Worm (Caenorhabditis elegans): ENCODE data around the gene gln-6.

Gene gln-6

DNA sequence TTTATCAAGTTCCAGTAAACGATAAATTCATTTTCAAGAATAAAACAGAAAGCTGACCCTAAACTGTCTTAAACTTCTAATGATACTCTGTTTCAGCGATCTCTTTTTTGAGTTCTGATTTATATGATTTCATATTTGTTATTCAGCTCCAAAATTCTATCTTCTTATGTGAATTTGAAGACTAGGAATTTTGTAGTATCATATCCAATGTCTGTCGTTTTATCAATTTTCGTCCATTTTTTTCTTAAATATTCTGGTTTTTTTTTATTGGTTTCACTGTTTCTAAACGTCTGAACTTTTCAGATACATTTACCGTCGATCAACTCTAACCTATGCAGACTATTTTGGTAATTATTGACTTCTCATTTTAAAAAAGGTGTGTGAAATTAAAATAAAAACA lies 15.8 kb downstream of the gln-6 start, which contains the start of the genes nhr-138 and C28D4.18:
nhr-138 (plus strand) TSS at position 304 of the 400 bp plus-strand sequence.
C28D4.18 (plus strand) TSS at position 333 of the 400 bp plus-strand sequence.
- TF ChIP-seq flt-1 (GFP tag; IDR thresholded peaks at IDR 0.05) = no peak
- no peak for TF ChIP-seq tab-1 (GFP tag; IDR thresholded peaks at IDR 0.05)
- no peak for TF ChIP-seq ztf-29 (GFP tag; IDR thresholded peaks at IDR 0.05)
- no peak for TF ChIP-seq cog-1 (tag; optimal IDR thresholded peaks at IDR 0.05)
- no peak for TF ChIP-seq med-1 (GFP tag; optimal IDR thresholded peaks at IDR 0.05; ENCODE audit: insufficient read depth)
- TF ChIP-seq klf-2 (GFP tag; conservative IDR thresholded peaks at IDR 0.05) = no peak
- TF ChIP-seq ztf-23 (GFP tag; IDR thresholded peaks at IDR 0.05) = no peak
- TF ChIP-seq ref-1 (GFP tag; conservative IDR thresholded peaks at IDR 0.05) = no peak
- TF ChIP-seq T22C8.4 (GFP tag; IDR thresholded peaks at IDR 0.05) = no peak

DNA sequence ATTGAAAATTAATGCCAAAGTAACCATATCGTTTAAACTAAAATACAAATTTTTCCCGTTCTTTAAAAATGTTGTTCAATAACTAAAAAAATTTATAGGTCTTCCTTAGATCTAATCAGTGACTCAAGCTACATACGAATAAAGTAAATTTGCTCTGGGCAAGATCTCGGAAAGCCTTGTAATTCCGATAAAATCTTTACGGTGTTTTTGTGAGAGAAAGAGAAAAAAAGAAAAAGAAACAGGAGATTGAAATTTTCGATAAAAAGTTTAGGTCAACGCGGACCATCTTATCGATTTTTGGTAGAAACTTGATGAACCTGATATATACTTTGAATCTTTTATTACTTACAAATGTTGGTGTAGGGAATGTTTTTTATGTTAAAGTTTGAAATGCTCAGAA lies 17.5 kb downstream of the gln-6 start:
- TF ChIP-seq ztf-23 (GFP tag; IDR thresholded peaks at IDR 0.05) (no peak), med-1 (GFP tag; optimal IDR thresholded peaks at IDR 0.05; ENCODE audit: insufficient read depth) (no peak), klf-2 (GFP tag; conservative IDR thresholded peaks at IDR 0.05) (no peak), cog-1 (tag; optimal IDR thresholded peaks at IDR 0.05) (no peak), flt-1 (GFP tag; IDR thresholded peaks at IDR 0.05) (no peak), tab-1 (GFP tag; IDR thresholded peaks at IDR 0.05) (no peak), T22C8.4 (GFP tag; IDR thresholded peaks at IDR 0.05) (no peak), ref-1 (GFP tag; conservative IDR thresholded peaks at IDR 0.05) (no peak), ztf-29 (GFP tag; IDR thresholded peaks at IDR 0.05) (no peak)

DNA sequence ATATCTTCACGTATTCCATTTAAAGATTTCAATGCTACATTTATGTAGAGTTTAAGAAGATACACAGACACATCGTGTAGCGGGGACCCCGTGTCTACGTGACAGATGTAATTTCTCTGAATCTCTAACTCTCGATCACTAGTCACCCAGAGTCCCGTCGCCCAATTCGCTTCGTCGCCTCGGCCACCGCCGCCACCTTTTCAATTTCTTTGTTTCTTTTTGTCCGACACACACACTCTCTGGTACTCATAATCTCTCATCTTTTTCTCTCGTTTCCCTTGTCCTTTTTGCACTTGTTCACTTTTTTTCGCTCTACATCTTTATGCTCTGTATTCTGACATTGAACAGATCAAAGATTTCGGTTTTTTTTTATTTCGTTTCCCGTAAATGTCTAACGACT lies 22.3 kb downstream of the gln-6 start:
- TF ChIP-seq cog-1 (tag; optimal IDR thresholded peaks at IDR 0.05) (peak; percentile 9), ref-1 (GFP tag; conservative IDR thresholded peaks at IDR 0.05) (no peak)

DNA sequence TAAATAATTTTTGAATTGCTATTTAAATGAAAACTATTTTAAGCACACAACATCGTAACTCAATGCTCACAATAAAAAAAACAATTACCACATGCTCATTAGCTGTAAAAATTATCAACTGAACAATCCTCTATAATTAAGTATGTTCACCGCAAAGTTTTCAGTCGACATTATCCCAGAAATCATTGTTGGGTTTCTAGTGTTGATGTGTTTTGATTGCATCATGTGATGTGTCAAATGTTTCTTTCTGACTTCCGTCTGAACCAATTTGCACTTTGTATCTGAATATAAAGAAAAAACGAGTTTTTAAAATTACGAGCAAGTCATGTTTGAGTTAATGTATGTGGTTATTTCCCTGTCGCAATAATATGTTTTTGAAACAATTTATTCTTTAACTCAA lies 22.9 kb downstream of the gln-6 start:
- TF ChIP-seq T22C8.4 (GFP tag; IDR thresholded peaks at IDR 0.05) = no peak
- no peak for TF ChIP-seq flt-1 (GFP tag; IDR thresholded peaks at IDR 0.05)
- TF ChIP-seq cog-1 (tag; optimal IDR thresholded peaks at IDR 0.05) = no peak
- no peak for TF ChIP-seq klf-2 (GFP tag; conservative IDR thresholded peaks at IDR 0.05)
- no peak for TF ChIP-seq ztf-23 (GFP tag; IDR thresholded peaks at IDR 0.05)
- no peak for TF ChIP-seq tab-1 (GFP tag; IDR thresholded peaks at IDR 0.05)
- no peak for TF ChIP-seq med-1 (GFP tag; optimal IDR thresholded peaks at IDR 0.05; ENCODE audit: insufficient read depth)
- no peak for TF ChIP-seq ztf-29 (GFP tag; IDR thresholded peaks at IDR 0.05)
- TF ChIP-seq ref-1 (GFP tag; conservative IDR thresholded peaks at IDR 0.05) = no peak

DNA sequence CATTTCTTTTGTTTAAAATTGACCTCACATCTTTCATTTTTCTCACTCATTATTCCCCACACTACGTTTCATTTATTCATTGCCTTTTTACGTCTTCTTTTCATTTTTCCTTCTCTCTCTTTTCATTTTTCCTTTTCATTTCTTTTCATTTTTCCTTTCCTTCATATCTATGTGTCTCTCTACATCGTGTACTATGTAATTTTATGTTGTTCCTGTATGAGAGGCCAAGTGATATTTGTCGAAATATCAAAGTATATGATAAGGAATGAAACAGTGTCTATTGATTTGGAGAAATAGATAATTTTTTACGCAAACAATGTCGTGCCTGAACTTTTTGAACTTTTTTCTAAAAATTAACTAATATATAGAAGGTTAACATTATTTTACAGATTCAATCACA lies 24.2 kb downstream of the gln-6 start:
- TF ChIP-seq tab-1 (GFP tag; IDR thresholded peaks at IDR 0.05) = no peak
- no peak for TF ChIP-seq ztf-23 (GFP tag; IDR thresholded peaks at IDR 0.05)
- no peak for TF ChIP-seq ztf-29 (GFP tag; IDR thresholded peaks at IDR 0.05)
- no peak for TF ChIP-seq flt-1 (GFP tag; IDR thresholded peaks at IDR 0.05)
- no peak for TF ChIP-seq med-1 (GFP tag; optimal IDR thresholded peaks at IDR 0.05; ENCODE audit: insufficient read depth)
- no peak for TF ChIP-seq cog-1 (tag; optimal IDR thresholded peaks at IDR 0.05)
- TF ChIP-seq ref-1 (GFP tag; conservative IDR thresholded peaks at IDR 0.05) = no peak
- no peak for TF ChIP-seq klf-2 (GFP tag; conservative IDR thresholded peaks at IDR 0.05)
- no peak for TF ChIP-seq T22C8.4 (GFP tag; IDR thresholded peaks at IDR 0.05)

DNA sequence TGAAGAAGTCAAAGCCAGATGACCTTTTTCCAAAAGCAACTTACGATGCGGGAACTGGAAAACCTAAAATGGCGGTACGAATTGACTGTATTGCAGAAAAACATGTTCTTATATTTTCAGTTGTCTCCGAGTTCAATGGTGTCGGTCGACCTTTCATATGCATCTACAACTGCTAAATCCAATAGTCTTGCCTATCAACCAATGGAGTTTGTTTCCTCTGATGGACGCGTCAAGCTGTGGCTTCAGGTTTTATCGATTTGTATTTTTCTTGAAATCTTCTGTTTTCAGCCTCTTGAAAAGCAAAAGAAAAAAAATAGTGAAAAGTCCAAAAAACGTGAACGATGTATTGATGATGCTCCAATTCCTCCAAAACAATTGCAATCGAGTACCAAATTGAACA lies 26.4 kb downstream of the gln-6 start:
- no peak for TF ChIP-seq T22C8.4 (GFP tag; IDR thresholded peaks at IDR 0.05)
- TF ChIP-seq med-1 (GFP tag; optimal IDR thresholded peaks at IDR 0.05; ENCODE audit: insufficient read depth) = no peak

DNA sequence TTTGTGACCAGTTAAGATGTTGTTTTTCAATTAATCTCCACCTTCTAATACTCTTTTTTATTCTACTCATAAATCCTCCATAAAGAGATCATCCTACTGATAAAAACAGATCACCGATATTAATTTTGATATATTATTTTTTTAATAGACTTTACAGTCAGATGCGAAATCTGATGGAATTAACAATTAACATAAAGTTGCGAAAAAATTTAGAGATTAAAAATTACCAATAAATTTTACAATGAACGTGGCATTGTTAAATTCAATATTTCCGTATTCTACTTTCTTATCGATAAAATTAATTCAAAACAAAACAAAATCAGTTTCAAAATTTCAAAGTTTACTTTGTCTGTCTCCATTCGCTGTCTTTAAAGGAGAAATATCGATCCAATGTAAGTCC lies 27.9 kb downstream of the gln-6 start, which contains the start of gene K01H12.4:
K01H12.4 (plus strand) TSS at position 301 of the 400 bp plus-strand sequence.
- TF ChIP-seq T22C8.4 (GFP tag; IDR thresholded peaks at IDR 0.05) (no peak), klf-2 (GFP tag; conservative IDR thresholded peaks at IDR 0.05) (no peak), flt-1 (GFP tag; IDR thresholded peaks at IDR 0.05) (no peak), ztf-29 (GFP tag; IDR thresholded peaks at IDR 0.05) (no peak)

DNA sequence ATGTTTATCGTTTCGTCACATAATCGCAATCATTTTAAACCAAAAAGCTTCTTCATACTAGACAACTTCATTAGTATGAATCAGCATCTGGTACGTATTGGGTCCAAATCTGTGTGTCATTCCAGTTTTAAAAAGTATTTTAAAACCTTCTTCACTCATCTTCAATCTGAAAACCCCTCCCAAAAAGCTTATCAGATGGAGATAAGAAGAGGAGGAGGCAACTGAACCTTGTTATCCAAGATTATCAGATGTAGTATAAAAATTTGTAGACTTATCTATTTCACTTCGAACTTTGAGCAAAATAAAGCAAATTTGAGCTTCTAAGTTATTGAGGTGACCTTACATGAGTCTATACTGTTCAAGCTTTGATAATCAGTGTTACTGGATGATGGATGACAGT lies 30.8 kb downstream of the gln-6 start, which contains the start of gene nhr-38:
nhr-38 (plus strand) TSS at position 301 of the 400 bp plus-strand sequence.
- no peak for TF ChIP-seq ztf-23 (GFP tag; IDR thresholded peaks at IDR 0.05)
- TF ChIP-seq ztf-29 (GFP tag; IDR thresholded peaks at IDR 0.05) = no peak
- no peak for TF ChIP-seq cog-1 (tag; optimal IDR thresholded peaks at IDR 0.05)
- TF ChIP-seq flt-1 (GFP tag; IDR thresholded peaks at IDR 0.05) = no peak
- TF ChIP-seq ref-1 (GFP tag; conservative IDR thresholded peaks at IDR 0.05) = no peak
- TF ChIP-seq T22C8.4 (GFP tag; IDR thresholded peaks at IDR 0.05) = no peak
- TF ChIP-seq med-1 (GFP tag; optimal IDR thresholded peaks at IDR 0.05; ENCODE audit: insufficient read depth) = no peak

DNA sequence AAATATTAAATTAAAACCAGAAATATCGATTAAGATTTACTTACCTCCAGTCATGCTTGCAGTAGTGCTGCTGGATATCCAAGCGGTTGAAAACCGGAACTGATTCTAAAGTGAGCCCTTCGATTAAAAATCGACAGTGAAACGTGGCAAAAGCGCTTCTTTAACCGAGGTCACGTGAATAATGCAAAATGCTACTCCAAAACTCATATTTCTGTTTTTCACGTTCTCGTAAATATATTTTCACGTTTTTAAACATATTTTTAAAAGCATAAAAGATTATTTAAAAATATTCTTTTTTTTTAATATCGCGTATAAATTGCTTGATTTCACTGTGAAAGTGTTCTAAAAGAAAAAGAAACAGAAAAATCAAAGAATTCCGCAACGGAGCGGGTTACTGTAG lies 31.5 kb downstream of the gln-6 start, which contains the start of gene ant-1.3:
ant-1.3 (minus strand) TSS at position 101 of the 400 bp plus-strand sequence.
- TF ChIP-seq T22C8.4 (GFP tag; IDR thresholded peaks at IDR 0.05) = no peak
- no peak for TF ChIP-seq tab-1 (GFP tag; IDR thresholded peaks at IDR 0.05)
- TF ChIP-seq ztf-23 (GFP tag; IDR thresholded peaks at IDR 0.05) = no peak
- TF ChIP-seq ztf-29 (GFP tag; IDR thresholded peaks at IDR 0.05) = no peak
- no peak for TF ChIP-seq klf-2 (GFP tag; conservative IDR thresholded peaks at IDR 0.05)
- no peak for TF ChIP-seq med-1 (GFP tag; optimal IDR thresholded peaks at IDR 0.05; ENCODE audit: insufficient read depth)
- TF ChIP-seq ref-1 (GFP tag; conservative IDR thresholded peaks at IDR 0.05) = no peak
- TF ChIP-seq cog-1 (tag; optimal IDR thresholded peaks at IDR 0.05) = no peak
- TF ChIP-seq flt-1 (GFP tag; IDR thresholded peaks at IDR 0.05) = no peak

DNA sequence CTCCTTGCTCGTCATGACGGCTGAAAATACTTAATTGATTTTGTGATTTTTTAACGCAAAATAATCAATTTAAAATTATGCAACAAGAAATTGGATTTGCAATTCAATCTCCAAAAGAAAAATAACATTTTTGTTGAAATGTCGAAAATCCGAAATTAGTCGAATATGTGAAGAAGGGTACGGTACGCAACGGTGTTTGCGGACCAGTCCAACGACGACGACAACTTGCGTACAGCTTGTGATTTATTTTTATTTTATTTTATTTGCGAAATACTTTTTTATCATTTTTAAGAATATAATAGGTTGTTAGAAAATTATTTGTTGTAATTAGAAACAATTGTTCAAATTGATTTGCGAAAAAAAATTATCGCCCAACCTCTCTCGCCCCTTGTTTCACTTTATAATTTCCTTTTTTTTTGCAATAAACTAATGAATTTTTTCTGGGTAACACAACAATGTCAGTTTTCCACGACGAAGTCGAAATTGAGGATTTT lies 34.0 kb downstream of the gln-6 start, which contains the start of the genes dcaf-1 and dph-3:
dcaf-1 (minus strand) TSS at position 20 of the 494 bp plus-strand sequence.
dph-3 (plus strand) TSS at position 444 of the 494 bp plus-strand sequence.
- TF ChIP-seq flt-1 (GFP tag; IDR thresholded peaks at IDR 0.05) (no peak), med-1 (GFP tag; optimal IDR thresholded peaks at IDR 0.05; ENCODE audit: insufficient read depth) (no peak), T22C8.4 (GFP tag; IDR thresholded peaks at IDR 0.05) (no peak), tab-1 (GFP tag; IDR thresholded peaks at IDR 0.05) (no peak), ztf-29 (GFP tag; IDR thresholded peaks at IDR 0.05) (no peak)
